Fruit fly (Drosophila melanogaster) whole organism: ENCODE data around the gene Sec16.

Experiments used
- CG8478 ChIP-seq: fragments of >200 bp; optimal IDR thresholded peaks from 2 replicates; lab custom pipeline; 2018; ENCODE audit warnings: inconsistent platforms
- pan ChIP-seq: fragments of >200 bp; optimal IDR thresholded peaks from 2 replicates; lab custom pipeline; 2017
- psq ChIP-seq: fragments of >200 bp; optimal IDR thresholded peaks from 2 replicates; lab custom pipeline; 2017

- TF ChIP-seq CG8478 (lab: Kevin White, UChicago) (no peak), pan (lab: Kevin White, UChicago) (no peak), psq (lab: Kevin White, UChicago) (no peak)
Observed at dm6 chrX:12575827-12576408, 19.9 kb upstream of the Sec16 start.
